Fruit fly (Drosophila melanogaster) whole organism, embryonic: ENCODE measurements around the gene Cipc.

Experiments
- Aef1 ChIP-seq: fragments of 200-800 bp; sonication (Bioruptor generic); IDR thresholded peaks from 3 replicates; pipeline ENCODE4 v1.3.6; 2022; ENCODE audit warnings: missing biosample characterization, missing genetic modification characterization
- Asciz ChIP-seq: fragments of 200-800 bp; sonication (Bioruptor generic); optimal IDR thresholded peaks from 2 replicates; lab custom pipeline; 2017; ENCODE audit warnings: missing biosample characterization, mild to moderate bottlenecking, missing genetic modification characterization, missing genetic modification reagents
- CG10654 ChIP-seq: fragments of 200-800 bp; sonication (Bioruptor generic); optimal IDR thresholded peaks from 2 replicates; lab custom pipeline; 2016; ENCODE audit warnings: missing biosample characterization, missing genetic modification characterization
- CG11504 ChIP-seq: fragments of 200-800 bp; sonication (Bioruptor generic); optimal IDR thresholded peaks from 3 replicates; lab custom pipeline; 2019; ENCODE audit warnings: missing biosample characterization, mild to moderate bottlenecking, missing genetic modification characterization, moderate library complexity
- CG1233 ChIP-seq: fragments of 200-800 bp; sonication (Bioruptor generic); optimal IDR thresholded peaks from 4 replicates; lab custom pipeline; 2018; ENCODE audit warnings: missing biosample characterization, mild to moderate bottlenecking, missing genetic modification characterization
- CG13775 ChIP-seq: fragments of 200-800 bp; sonication (Bioruptor generic); optimal IDR thresholded peaks from 3 replicates; lab custom pipeline; 2017; ENCODE audit warnings: missing biosample characterization, mild to moderate bottlenecking, missing genetic modification characterization
- CG15601 ChIP-seq: fragments of 200-800 bp; sonication (Bioruptor generic); optimal IDR thresholded peaks from 3 replicates; lab custom pipeline; 2019; ENCODE audit warnings: missing biosample characterization, mild to moderate bottlenecking, missing genetic modification characterization, moderate library complexity
- CG16863 ChIP-seq: fragments of 200-800 bp; sonication (Bioruptor generic); optimal IDR thresholded peaks from 3 replicates; lab custom pipeline; 2016; ENCODE audit warnings: missing biosample characterization, missing genetic modification characterization
- CG17186 ChIP-seq: fragments of 200-800 bp; sonication (Bioruptor generic); optimal IDR thresholded peaks from 3 replicates; lab custom pipeline; 2017; ENCODE audit warnings: missing biosample characterization, missing genetic modification reagents, missing genetic modification characterization
- CG2678 ChIP-seq: fragments of 200-800 bp; sonication (Bioruptor generic); optimal IDR thresholded peaks from 3 replicates; lab custom pipeline; 2019; ENCODE audit warnings: missing biosample characterization, mild to moderate bottlenecking, missing genetic modification characterization, moderate library complexity
- CG30431 ChIP-seq: fragments of 200-800 bp; sonication (Bioruptor generic); optimal IDR thresholded peaks from 2 replicates; lab custom pipeline; 2017; ENCODE audit warnings: missing biosample characterization, missing genetic modification characterization
- CG32772 ChIP-seq: fragments of 200-800 bp; sonication (Bioruptor generic); IDR thresholded peaks from 2 replicates; pipeline ENCODE4 v1.3.6; 2022; ENCODE audit warnings: missing biosample characterization, missing genetic modification characterization
- CG7271 ChIP-seq: fragments of 200-800 bp; sonication (Bioruptor generic); optimal IDR thresholded peaks from 2 replicates; lab custom pipeline; 2018; ENCODE audit warnings: missing biosample characterization, mild to moderate bottlenecking, missing genetic modification characterization, moderate library complexity
- CG7372 ChIP-seq: fragments of 200-800 bp; sonication (Bioruptor generic); IDR thresholded peaks from 2 replicates; pipeline ENCODE4 v1.3.6; 2022; ENCODE audit warnings: missing biosample characterization, missing genetic modification characterization
- CG8924 ChIP-seq: fragments of 200-800 bp; optimal IDR thresholded peaks from 3 replicates; lab custom pipeline; 2019; ENCODE audit warnings: missing biosample characterization, mild to moderate bottlenecking, missing genetic modification characterization, moderate library complexity
- CG9215 ChIP-seq: fragments of 200-800 bp; sonication (Bioruptor generic); IDR thresholded peaks from 2 replicates; pipeline ENCODE4 v1.3.6; 2022; ENCODE audit warnings: missing biosample characterization, missing genetic modification characterization
- CG9609 ChIP-seq: fragments of 200-800 bp; sonication (Bioruptor generic); optimal IDR thresholded peaks from 3 replicates; lab custom pipeline; 2016; ENCODE audit warnings: missing biosample characterization, missing genetic modification characterization
- CG9932 ChIP-seq: fragments of 200-800 bp; sonication (Bioruptor generic); IDR thresholded peaks from 2 replicates; pipeline ENCODE4 v1.3.6; 2022; ENCODE audit warnings: missing biosample characterization, missing genetic modification characterization
- Eip74EF ChIP-seq, 2 experiments: fragments of 200-800 bp in 1 of 2; fragments of >200 bp in 1 of 2; sonication (Bioruptor generic) in 1 of 2; optimal IDR thresholded peaks; 2 replicates each; lab custom pipeline; 2017 to 2019; ENCODE audit warnings: missing biosample characterization in 2 of 2, missing genetic modification characterization in 2 of 2, mild to moderate bottlenecking in 1 of 2, moderate library complexity in 1 of 2
- Hmr ChIP-seq: fragments of 200-800 bp; sonication (Bioruptor generic); optimal IDR thresholded peaks from 3 replicates; lab custom pipeline; 2017; ENCODE audit warnings: mild to moderate bottlenecking, missing biosample characterization, missing genetic modification reagents, missing genetic modification characterization
- Hr51 ChIP-seq, 2 experiments: fragments of 200-800 bp; sonication (Bioruptor generic); optimal IDR thresholded peaks; 2 replicates in 1 of 2; 3 replicates in 1 of 2; lab custom pipeline; 2016 to 2018; ENCODE audit warnings: missing biosample characterization in 2 of 2, missing genetic modification characterization in 2 of 2, mild to moderate bottlenecking in 1 of 2, moderate library complexity in 1 of 2
- Hr78 ChIP-seq, 2 experiments: fragments of 200-800 bp in 1 of 2; fragments of >200 bp in 1 of 2; sonication (Bioruptor generic) in 1 of 2; optimal IDR thresholded peaks; 2 replicates each; lab custom pipeline; 2017 to 2019; ENCODE audit warnings: missing biosample characterization in 2 of 2, missing genetic modification characterization in 2 of 2, mild to moderate bottlenecking in 1 of 2, moderate library complexity in 1 of 2
- Lhr ChIP-seq: fragments of 200-800 bp; sonication (Bioruptor generic); optimal IDR thresholded peaks from 3 replicates; lab custom pipeline; 2017; ENCODE audit warnings: mild to moderate bottlenecking, missing biosample characterization, missing genetic modification reagents, missing genetic modification characterization
- Oli ChIP-seq: fragments of 200-800 bp; sonication (Bioruptor generic); optimal IDR thresholded peaks from 2 replicates; lab custom pipeline; 2018; ENCODE audit warnings: missing biosample characterization, mild to moderate bottlenecking, missing genetic modification characterization, moderate library complexity
- Ptx1 ChIP-seq: fragments of 200-800 bp; sonication (Bioruptor generic); IDR thresholded peaks from 2 replicates; pipeline ENCODE4 v1.3.6; 2022; ENCODE audit warnings: missing biosample characterization, missing genetic modification characterization
- Sox100B ChIP-seq: fragments of 200-800 bp; sonication (Bioruptor generic); optimal IDR thresholded peaks from 3 replicates; lab custom pipeline; 2018; ENCODE audit warnings: missing biosample characterization, mild to moderate bottlenecking, missing genetic modification characterization
- Sry-β ChIP-seq: fragments of 200-800 bp; sonication (Bioruptor generic); optimal IDR thresholded peaks from 2 replicates; lab custom pipeline; 2018; ENCODE audit warnings: missing biosample characterization, mild to moderate bottlenecking, missing genetic modification characterization, moderate library complexity
- YL-1 ChIP-seq: fragments of 200-800 bp; sonication (Bioruptor generic); optimal IDR thresholded peaks from 3 replicates; lab custom pipeline; 2017; ENCODE audit warnings: missing biosample characterization, mild to moderate bottlenecking, missing genetic modification characterization
- ara ChIP-seq: fragments of 200-800 bp; sonication (Bioruptor generic); IDR thresholded peaks from 2 replicates; pipeline ENCODE4 v1.3.6; 2022; ENCODE audit warnings: missing biosample characterization, missing genetic modification characterization
- az2 ChIP-seq: fragments of 200-800 bp; sonication (Bioruptor generic); optimal IDR thresholded peaks from 3 replicates; lab custom pipeline; 2016; ENCODE audit warnings: missing biosample characterization, missing genetic modification characterization
- cwo ChIP-seq: fragments of 200-800 bp; sonication (Bioruptor generic); optimal IDR thresholded peaks from 3 replicates; lab custom pipeline; 2017; ENCODE audit warnings: missing biosample characterization, missing genetic modification characterization, mild to moderate bottlenecking, moderate library complexity, missing genetic modification reagents
- dmrt99B ChIP-seq: fragments of 200-800 bp; sonication (Bioruptor generic); optimal IDR thresholded peaks from 2 replicates; lab custom pipeline; 2018; ENCODE audit warnings: missing biosample characterization, mild to moderate bottlenecking, missing genetic modification characterization, moderate library complexity
- eve ChIP-seq, 2 experiments: fragments of >200 bp; optimal IDR thresholded peaks; 2 replicates each; lab custom pipeline; 2017; ENCODE audit warnings: missing biosample characterization in 2 of 2, missing genetic modification characterization in 2 of 2
- fd96Cb ChIP-seq: fragments of 200-800 bp; sonication (Bioruptor generic); optimal IDR thresholded peaks from 2 replicates; lab custom pipeline; 2018; ENCODE audit warnings: missing biosample characterization, mild to moderate bottlenecking, missing genetic modification characterization, moderate library complexity
- gro ChIP-seq: fragments of 200-800 bp; sonication (Bioruptor generic); optimal IDR thresholded peaks from 2 replicates; lab custom pipeline; 2016; ENCODE audit warnings: missing biosample characterization, missing genetic modification characterization
- mam ChIP-seq: fragments of 200-800 bp; sonication (Bioruptor generic); optimal IDR thresholded peaks from 3 replicates; lab custom pipeline; 2016; ENCODE audit warnings: missing biosample characterization, missing genetic modification characterization
- nom ChIP-seq: fragments of 200-800 bp; sonication (Bioruptor generic); optimal IDR thresholded peaks from 2 replicates; lab custom pipeline; 2017; ENCODE audit warnings: missing biosample characterization, missing genetic modification characterization, mild to moderate bottlenecking, moderate library complexity, missing genetic modification reagents
- odd ChIP-seq: fragments of 200-800 bp; sonication (Bioruptor generic); optimal IDR thresholded peaks from 2 replicates; lab custom pipeline; 2017; ENCODE audit warnings: missing biosample characterization, mild to moderate bottlenecking, missing genetic modification characterization
- pan ChIP-seq, 4 experiments: fragments of >200 bp in 3 of 4; fragments of 200-800 bp in 1 of 4; sonication (Bioruptor generic) in 1 of 4; optimal IDR thresholded peaks in 3 of 4; IDR thresholded peaks in 1 of 4; 2 replicates each; pipeline versions ENCODE4 v1.3.6 to Lab custom; 2017 to 2022; ENCODE audit warnings: missing biosample characterization in 2 of 4, missing genetic modification characterization in 2 of 4, mixed read lengths in 1 of 4
- ranshi ChIP-seq: fragments of 200-800 bp; sonication (Bioruptor generic); IDR thresholded peaks from 2 replicates; pipeline ENCODE4 v1.3.6; 2022; ENCODE audit warnings: missing biosample characterization, missing genetic modification characterization
- sc ChIP-seq, 3 experiments: fragments of >200 bp in 2 of 3; fragments of 200-800 bp in 1 of 3; sonication (Bioruptor generic) in 1 of 3; optimal IDR thresholded peaks; 2 replicates in 2 of 3; 3 replicates in 1 of 3; lab custom pipeline; 2017; ENCODE audit warnings: mild to moderate bottlenecking in 1 of 3, missing biosample characterization in 1 of 3, missing genetic modification characterization in 1 of 3, missing genetic modification reagents in 1 of 3
- scrt ChIP-seq: fragments of 200-800 bp; sonication (Bioruptor generic); optimal IDR thresholded peaks from 2 replicates; lab custom pipeline; 2018; ENCODE audit warnings: missing biosample characterization, mild to moderate bottlenecking, missing genetic modification characterization, moderate library complexity
- tgo ChIP-seq: fragments of 200-800 bp; sonication (Bioruptor generic); IDR thresholded peaks from 3 replicates; pipeline ENCODE4 v1.3.6; 2022; ENCODE audit warnings: missing biosample characterization, missing genetic modification characterization
- tio ChIP-seq: fragments of 200-800 bp; sonication (Bioruptor generic); optimal IDR thresholded peaks from 2 replicates; lab custom pipeline; 2017; ENCODE audit warnings: missing biosample characterization, missing genetic modification characterization, inconsistent platforms
- unpg ChIP-seq: fragments of 200-800 bp; sonication (Bioruptor generic); optimal IDR thresholded peaks from 3 replicates; lab custom pipeline; 2018; ENCODE audit warnings: missing biosample characterization, mild to moderate bottlenecking, missing genetic modification characterization, moderate library complexity
- zen2 ChIP-seq: fragments of 200-800 bp; sonication (Bioruptor generic); IDR thresholded peaks from 3 replicates; pipeline ENCODE4 v1.3.6; 2022; ENCODE audit warnings: missing biosample characterization, missing genetic modification characterization; ENCODE audit not compliant: partially characterized antibody

Gene Cipc

DNA sequence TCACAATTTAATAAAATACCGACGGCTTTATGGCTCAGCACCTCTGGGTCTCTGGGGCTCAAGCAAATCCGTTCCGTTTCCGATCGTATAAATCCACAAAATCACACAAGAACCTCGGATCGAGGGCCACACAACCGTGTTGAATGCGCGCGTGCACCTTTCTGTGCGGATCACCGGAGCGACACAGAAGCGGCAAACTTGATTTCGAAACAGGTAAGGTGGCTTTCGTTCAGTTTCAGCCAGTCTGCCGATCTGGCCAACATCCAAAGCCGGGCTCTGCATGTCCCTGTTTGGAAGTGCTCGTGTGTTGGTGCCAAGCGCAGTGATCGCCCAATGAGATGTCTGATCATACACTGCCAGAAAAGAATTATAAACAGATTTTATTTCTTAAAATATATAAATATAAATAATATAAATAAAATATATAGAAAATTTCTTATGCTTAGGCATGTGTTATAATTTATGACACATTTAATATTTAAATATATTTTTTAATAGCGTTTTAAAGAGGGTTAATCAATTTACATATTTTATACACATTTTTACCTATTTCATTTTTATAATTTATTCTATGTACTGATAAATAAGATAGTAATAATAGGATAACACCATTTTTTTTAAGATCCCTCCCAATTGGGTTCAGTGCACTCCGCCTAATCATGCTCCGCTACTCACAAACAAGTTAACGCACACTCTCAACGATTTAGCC lies 8.0 kb upstream of the Cipc start, which contains the start of gene dysf (continued):
- TF ChIP-seq CG10654 (GFP tag; lab: Kevin White, UChicago), result peak; percentile 40
- TF ChIP-seq CG16863 (GFP tag; lab: Kevin White, UChicago), result no peak
- peak in 1 of 2 experiments; percentile 45 for TF ChIP-seq Eip74EF (GFP tag; optimal IDR thresholded peaks at IDR 0.05; lab: Kevin White, UChicago)
- peak; percentile 23 for TF ChIP-seq scrt (GFP tag; lab: Kevin White, UChicago)
- peak; percentile 35 for TF ChIP-seq Asciz
- TF ChIP-seq odd (GFP tag; lab: Kevin White, UChicago), result peak; percentile 68
- peak; percentile 22 for TF ChIP-seq tio (GFP tag; lab: Kevin White, UChicago)
- TF ChIP-seq Sry-β, result peak; percentile 9
- no peak for TF ChIP-seq YL-1 (GFP tag; lab: Kevin White, UChicago)
- TF ChIP-seq CG11504 (tag; lab: Kevin White, UChicago), result peak; percentile 86
- TF ChIP-seq mam (GFP tag; lab: Kevin White, UChicago), result no peak
- TF ChIP-seq CG32772 (GFP tag; lab: Robert Waterston, UW), result peak; percentile 11; the same call in 1 of the 2 replicates
- peak; percentile 87 for TF ChIP-seq CG2678 (tag; lab: Kevin White, UChicago)
- peak; percentile 55 for TF ChIP-seq CG1233 (GFP tag; lab: Kevin White, UChicago)
- peak; percentile 37 for TF ChIP-seq CG7271 (tag; lab: Kevin White, UChicago)
- peak; percentile 63; the same call in 1 of the 2 replicates for TF ChIP-seq Ptx1 (GFP tag; lab: Robert Waterston, UW)
- no peak for TF ChIP-seq CG9609 (GFP tag; lab: Kevin White, UChicago)
- no peak for TF ChIP-seq CG17186 (GFP tag; lab: Kevin White, UChicago)
- peak; percentile 30 for TF ChIP-seq unpg (GFP tag; lab: Kevin White, UChicago)
- no peak for TF ChIP-seq Lhr (GFP tag; lab: Kevin White, UChicago)
- peak; percentile 31; the same call in 1 of the 2 replicates for TF ChIP-seq CG7372 (GFP tag; lab: Robert Waterston, UW)
- TF ChIP-seq pan (optimal IDR thresholded peaks at IDR 0.05; lab: Kevin White, UChicago), result no peak
- peak in 1 of 2 experiments; percentile 50 for TF ChIP-seq pan (GFP tag; optimal IDR thresholded peaks at IDR 0.05 in 1 of 2, IDR thresholded peaks at IDR 0.05 in 1 of 2)
- peak; percentile 79 for TF ChIP-seq dmrt99B (tag; lab: Kevin White, UChicago)
- peak; percentile 54 for TF ChIP-seq tgo (GFP tag; lab: Robert Waterston, UW)
- TF ChIP-seq CG30431 (GFP tag; lab: Kevin White, UChicago), result peak; percentile 37
- peak; percentile 76 for TF ChIP-seq fd96Cb (tag; lab: Kevin White, UChicago)
- peak; percentile 27; the same call in 1 of the 3 replicates for TF ChIP-seq Aef1 (GFP tag; lab: Robert Waterston, UW)
- TF ChIP-seq ara, result peak; percentile 40; the same call in 1 of the 2 replicates
- peak; percentile 46 for TF ChIP-seq CG9932 (GFP tag; lab: Robert Waterston, UW)
- peak; percentile 10 for TF ChIP-seq cwo (GFP tag; lab: Kevin White, UChicago)
- TF ChIP-seq CG15601, result peak; percentile 68
- no peak for TF ChIP-seq ranshi (GFP tag; lab: Robert Waterston, UW)
- peak; percentile 45 for TF ChIP-seq Hmr
- peak; percentile 85 for TF ChIP-seq Sox100B (GFP tag; lab: Kevin White, UChicago)
- TF ChIP-seq Hr51 (GFP tag; optimal IDR thresholded peaks at IDR 0.05; lab: Kevin White, UChicago), result peak in 1 of 2 experiments; percentile 83
- TF ChIP-seq CG8924 (tag; lab: Kevin White, UChicago), result peak; percentile 88
- peak; percentile 67 for TF ChIP-seq nom (GFP tag; lab: Kevin White, UChicago)
- TF ChIP-seq CG13775, result peak; percentile 71
- TF ChIP-seq zen2 (GFP tag; lab: Robert Waterston, UW), result no peak
- TF ChIP-seq eve (GFP tag; optimal IDR thresholded peaks at IDR 0.05; lab: Kevin White, UChicago), result no peak
- peak; percentile 38 for TF ChIP-seq az2 (GFP tag; lab: Kevin White, UChicago)
- no peak for TF ChIP-seq gro (GFP tag; lab: Kevin White, UChicago)
- peak in 1 of 2 experiments; percentile 32 for TF ChIP-seq Hr78 (GFP tag; optimal IDR thresholded peaks at IDR 0.05; lab: Kevin White, UChicago)
- TF ChIP-seq CG9215 (GFP tag; lab: Robert Waterston, UW), result no peak; the same call in 1 of the 2 replicates
- no peak for TF ChIP-seq sc (optimal IDR thresholded peaks at IDR 0.05; lab: Kevin White, UChicago)
- TF ChIP-seq sc (GFP tag; optimal IDR thresholded peaks at IDR 0.05; lab: Kevin White, UChicago), result peak; percentile 63
- TF ChIP-seq Oli (tag; lab: Kevin White, UChicago), result peak; percentile 76
